Worm (Caenorhabditis elegans): Measurements from ENCODE around the gene tbb-4.

tbb-4 gene

ce11 chrX:9388686-9389085, 48.0 kb downstream of the tbb-4 start:
- no peak for TF ChIP-seq pes-1 (GFP tag; IDR thresholded peaks at IDR 0.05)
- no peak for TF ChIP-seq tbx-37 (GFP tag; conservative IDR thresholded peaks at IDR 0.05)

DNA sequence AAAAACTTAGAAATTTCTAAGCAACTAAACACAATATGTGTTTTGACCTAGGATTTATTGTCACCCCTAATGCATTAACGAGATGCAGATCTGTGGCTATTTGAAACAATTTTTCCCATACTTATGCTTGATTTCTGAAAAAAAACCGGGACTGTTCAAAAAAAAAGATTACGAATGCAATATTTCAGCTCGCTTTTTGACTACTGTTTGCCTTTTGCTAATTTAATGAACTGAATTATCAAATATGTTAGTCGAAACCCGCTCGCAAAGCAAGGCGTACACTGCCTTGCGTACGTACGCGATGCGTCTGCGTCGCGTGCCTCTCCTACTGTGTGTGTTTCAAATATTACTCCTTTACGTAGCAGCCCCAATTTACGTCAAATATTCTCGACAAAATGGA, 49.7 kb downstream of the tbb-4 start, which contains the start of gene C23F12.4:
Gene C23F12.4 (plus strand): TSS at position 301 of the 400 bp plus-strand sequence.
- TF ChIP-seq hnd-1 (tag; optimal IDR thresholded peaks at IDR 0.05) (no peak), tra-4 (tag; optimal IDR thresholded peaks at IDR 0.05) (no peak), ceh-36 (tag; optimal IDR thresholded peaks at IDR 0.05) (no peak), tbx-11 (GFP tag; IDR thresholded peaks at IDR 0.05) (no peak), ceh-13 (GFP tag; optimal IDR thresholded peaks at IDR 0.05) (no peak), B0310.2 (tag; optimal IDR thresholded peaks at IDR 0.05) (no peak), ama-1 (optimal IDR thresholded peaks at IDR 0.05) (no peak), sea-1 (GFP tag; conservative IDR thresholded peaks at IDR 0.05) (no peak), flt-1 (GFP tag; IDR thresholded peaks at IDR 0.05) (no peak)

All from whole organism, early embryonic.